Fruit fly (Drosophila melanogaster): ENCODE measurements around the gene RhoGEF64C.

DNA sequence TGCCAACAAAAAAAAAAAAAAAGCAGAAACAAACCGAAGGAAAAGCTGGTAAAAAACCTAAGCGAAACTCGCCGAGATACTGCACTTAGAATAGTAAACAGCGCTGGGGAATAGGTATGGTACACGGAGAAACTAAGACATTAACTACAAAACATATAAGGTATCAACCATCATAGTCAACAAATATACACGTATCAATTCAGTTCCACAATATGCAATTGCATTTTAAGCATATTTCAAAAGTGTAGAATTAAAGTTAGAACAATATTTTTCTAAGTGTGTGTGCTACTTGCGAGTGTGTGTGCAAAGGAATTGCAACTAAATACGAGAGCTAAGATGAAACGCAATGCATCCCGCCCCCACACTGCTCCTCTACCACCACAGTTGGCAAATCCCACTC, 15.2 kb downstream of the RhoGEF64C start:
- TF ChIP-seq CG15710 (tag; optimal IDR thresholded peaks at IDR 0.05) (peak; percentile 42), EcR (GFP tag; optimal IDR thresholded peaks at IDR 0.05) (no peak), CG14655 (GFP tag; optimal IDR thresholded peaks at IDR 0.05) (peak; percentile 93), CG12605 (GFP tag; IDR thresholded peaks at IDR 0.05) (peak; percentile 82), rn (GFP tag; IDR thresholded peaks at IDR 0.05) (peak; percentile 79), CG32121 (GFP tag; IDR thresholded peaks at IDR 0.05) (peak; percentile 66), CG13204 (GFP tag; optimal IDR thresholded peaks at IDR 0.05) (no peak), gl (tag; optimal IDR thresholded peaks at IDR 0.05) (no peak)
